Worm (Caenorhabditis elegans): ENCODE results near the gene Y45F10B.13.
"Not testable (repeated sequence)": the region's sequence is repeated elsewhere in the genome, so short reads cannot be mapped to it uniquely, and the experiment has no call there.

Y45F10B.13 gene

DNA sequence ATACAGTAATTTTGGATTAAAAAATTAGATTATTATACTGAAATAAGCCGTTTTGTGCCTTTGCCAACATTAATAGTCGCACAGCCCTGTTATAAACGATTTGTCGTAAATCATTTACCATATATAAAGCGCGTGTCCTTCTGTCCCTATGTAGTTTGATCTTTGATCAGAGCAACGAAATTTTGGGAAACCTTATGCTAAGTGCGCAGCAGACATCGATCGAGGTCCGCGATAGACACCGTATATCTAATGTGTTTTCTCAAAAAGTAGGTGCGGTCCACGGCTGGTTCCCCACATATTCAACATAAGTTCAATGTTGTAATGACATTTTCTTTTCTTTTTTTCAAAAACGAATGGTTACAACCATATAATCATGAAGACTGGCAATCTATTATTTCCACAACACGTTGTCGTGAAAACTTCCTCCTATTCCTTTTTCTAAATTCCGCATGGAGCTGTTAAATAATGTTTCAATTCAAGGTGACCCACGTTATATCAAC, 27.1 kb upstream of the Y45F10B.13 start, which contains the start of gene sru-9:
TSS of gene sru-9 (plus strand) at position 450 of the 500 bp plus-strand sequence.
- TF ChIP-seq fos-1, nhr-21, mdl-1 (tag; optimal IDR thresholded peaks at IDR 0.05): not testable (repeated sequence)

DNA sequence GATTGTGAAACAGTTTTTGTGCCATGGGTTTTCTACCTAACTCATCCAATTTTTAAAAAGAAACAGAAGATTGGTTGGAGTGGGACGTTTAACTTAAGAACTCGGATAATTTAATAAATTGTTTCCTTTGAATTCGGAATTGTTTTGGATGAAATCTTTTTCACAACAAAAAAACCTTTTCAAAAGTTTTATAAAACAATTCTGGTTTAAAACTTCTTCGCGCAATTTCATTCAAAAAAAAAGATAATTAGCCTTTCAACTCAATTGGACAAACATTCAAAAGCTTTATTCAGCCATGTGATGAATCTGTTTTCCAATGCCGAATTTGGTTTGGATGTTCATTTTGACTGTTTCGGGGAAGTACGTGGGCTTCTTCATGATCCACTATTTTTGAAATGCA, 25.6 kb upstream of the Y45F10B.13 start, which contains the start of gene Y45F10B.12:
TSS of gene Y45F10B.12 (plus strand) at position 301 of the 400 bp plus-strand sequence.
- TF ChIP-seq nhr-77 (tag; optimal IDR thresholded peaks at IDR 0.05) (no peak), blmp-1 (tag; optimal IDR thresholded peaks at IDR 0.05; ENCODE audit: insufficient read depth) (no peak), elt-1 (tag; optimal IDR thresholded peaks at IDR 0.05) (no peak), mdl-1 (tag; optimal IDR thresholded peaks at IDR 0.05) (no peak), nhr-12 (tag; optimal IDR thresholded peaks at IDR 0.05) (no peak), ztf-11 (tag; optimal IDR thresholded peaks at IDR 0.05) (no peak), lin-39 (tag; optimal IDR thresholded peaks at IDR 0.05) (no peak), sma-9 (GFP tag; optimal IDR thresholded peaks at IDR 0.05) (no peak), sma-9 (tag; optimal IDR thresholded peaks at IDR 0.05) (no peak), nhr-25 (tag; optimal IDR thresholded peaks at IDR 0.05) (no peak), nhr-6 (tag; optimal IDR thresholded peaks at IDR 0.05) (no peak), egl-27 (tag; optimal IDR thresholded peaks at IDR 0.05) (no peak), lsy-2 (tag; optimal IDR thresholded peaks at IDR 0.05) (no peak)

DNA sequence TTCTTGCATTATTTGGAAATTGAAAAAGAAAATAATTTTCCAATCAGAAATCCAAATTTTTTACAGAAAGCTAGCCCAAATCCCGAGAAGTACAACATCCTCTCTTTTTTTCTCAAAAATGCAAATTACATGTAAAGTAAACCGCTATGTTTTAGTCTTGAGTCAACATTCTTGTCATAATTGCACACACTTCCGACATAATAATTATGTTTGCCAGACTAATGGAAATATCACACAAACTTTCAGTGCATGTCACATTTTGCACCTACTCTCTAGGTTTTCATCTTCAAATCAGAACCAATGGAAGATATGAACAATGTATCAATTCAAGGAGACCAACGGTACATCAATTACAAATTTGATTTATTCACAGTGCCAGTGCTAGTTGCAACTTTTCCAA, 23.1 kb upstream of the Y45F10B.13 start, which contains the start of gene sru-11:
TSS of gene sru-11 (plus strand) at position 301 of the 400 bp plus-strand sequence.
- no peak for TF ChIP-seq unc-39 (tag; optimal IDR thresholded peaks at IDR 0.05)
- TF ChIP-seq ama-1 (optimal IDR thresholded peaks at IDR 0.05): no peak
- no peak for TF ChIP-seq nhr-237 (tag; optimal IDR thresholded peaks at IDR 0.05)
- no peak for TF ChIP-seq skn-1 (tag; optimal IDR thresholded peaks at IDR 0.05)
- no peak for TF ChIP-seq blmp-1 (tag; optimal IDR thresholded peaks at IDR 0.05; ENCODE audit: insufficient read depth)
- no peak for TF ChIP-seq crh-2 (tag; optimal IDR thresholded peaks at IDR 0.05)
- no peak for TF ChIP-seq lin-39 (tag; optimal IDR thresholded peaks at IDR 0.05)
- no peak for TF ChIP-seq snpc-4 (tag; optimal IDR thresholded peaks at IDR 0.05)
- no peak for TF ChIP-seq ztf-4 (tag; optimal IDR thresholded peaks at IDR 0.05)
- no peak for TF ChIP-seq nhr-129 (tag; optimal IDR thresholded peaks at IDR 0.05)
- TF ChIP-seq sma-3 (GFP tag; optimal IDR thresholded peaks at IDR 0.05): no peak
- no peak for TF ChIP-seq Y55F3AM.14 (GFP tag; optimal IDR thresholded peaks at IDR 0.05)
- TF ChIP-seq ztf-11 (tag; optimal IDR thresholded peaks at IDR 0.05): no peak
- TF ChIP-seq nhr-23 (tag; optimal IDR thresholded peaks at IDR 0.05): no peak
- TF ChIP-seq unc-55 (GFP tag; optimal IDR thresholded peaks at IDR 0.05): no peak
- TF ChIP-seq F13H6.1 (tag; optimal IDR thresholded peaks at IDR 0.05): no peak

DNA sequence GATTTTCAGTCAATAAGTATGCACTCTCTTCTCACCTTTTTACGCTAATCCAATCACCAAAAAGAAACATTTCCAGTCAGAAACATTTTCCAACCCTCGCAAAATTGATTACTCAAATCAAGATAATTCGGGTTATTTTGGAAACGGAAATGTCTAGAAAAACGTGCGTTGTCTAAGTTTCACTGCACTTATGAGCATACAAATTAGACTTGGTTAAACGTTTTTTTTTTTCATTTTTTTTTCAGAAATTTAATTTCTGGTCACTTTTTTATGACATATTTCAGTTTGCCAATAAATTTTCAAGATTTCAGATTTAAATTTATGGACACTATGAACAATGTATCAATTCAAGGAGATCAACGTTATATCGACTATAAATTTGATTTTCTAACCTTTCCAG, 21.4 kb upstream of the Y45F10B.13 start, which contains the start of gene sru-12:
TSS of gene sru-12 (plus strand) at position 301 of the 400 bp plus-strand sequence.
- TF ChIP-seq unc-55 (GFP tag; optimal IDR thresholded peaks at IDR 0.05) (no peak), nhr-25 (tag; optimal IDR thresholded peaks at IDR 0.05) (no peak), peb-1 (tag; optimal IDR thresholded peaks at IDR 0.05) (no peak), lin-13 (GFP tag; optimal IDR thresholded peaks at IDR 0.05) (no peak), nhr-23 (tag; optimal IDR thresholded peaks at IDR 0.05) (no peak)

DNA sequence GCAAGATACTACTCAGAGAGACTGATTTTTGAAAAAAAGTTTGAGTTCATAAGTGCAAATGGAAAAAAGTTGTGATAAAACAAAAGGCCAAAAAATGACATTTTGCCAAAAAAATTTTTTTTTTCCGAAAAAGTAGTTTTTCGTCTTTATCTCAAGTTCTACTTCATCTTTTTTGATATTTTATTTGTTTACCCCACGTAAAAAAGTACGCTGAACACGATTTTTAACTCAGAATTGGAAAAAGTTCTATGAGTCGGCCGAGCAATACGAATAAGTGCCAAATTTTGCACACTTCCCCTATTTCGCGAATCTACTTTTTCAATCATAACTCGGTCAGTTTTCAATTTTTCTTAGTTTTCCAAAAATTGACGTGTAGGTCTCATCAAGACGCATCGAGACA, 17.4 kb upstream of the Y45F10B.13 start, which contains the start of gene sru-16:
TSS of gene sru-16 (plus strand) at position 301 of the 400 bp plus-strand sequence.
- TF ChIP-seq snpc-4, R02D3.7, ztf-11 (tag; optimal IDR thresholded peaks at IDR 0.05): not testable (repeated sequence)

DNA sequence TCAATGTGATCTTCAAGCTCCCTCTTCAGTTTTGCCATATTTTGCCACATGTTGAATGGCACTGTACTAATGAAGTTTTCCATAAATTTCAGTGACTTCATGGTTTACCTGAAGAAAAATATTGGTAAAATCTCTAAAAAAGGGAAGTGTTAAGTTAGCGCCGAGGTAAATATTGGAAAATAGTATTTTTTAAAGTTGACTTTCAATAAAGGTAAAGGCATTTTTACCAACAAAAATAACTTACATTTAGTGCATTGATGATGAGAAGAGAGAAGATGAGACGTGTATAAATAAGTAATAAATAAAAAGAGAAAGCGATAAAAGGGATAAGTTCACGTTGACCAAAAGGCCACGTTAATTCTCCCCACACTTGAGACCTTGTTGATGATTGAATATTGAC, 16.6 kb upstream of the Y45F10B.13 start, which contains the start of gene Y45F10B.8:
TSS of gene Y45F10B.8 (minus strand) at position 101 of the 400 bp plus-strand sequence.
- TF ChIP-seq fos-1 (tag; optimal IDR thresholded peaks at IDR 0.05); gmeb-1 (tag; optimal IDR thresholded peaks at IDR 0.05); Y55F3AM.14 (GFP tag; optimal IDR thresholded peaks at IDR 0.05): not testable (repeated sequence)

All from whole organism, L2 larva.